Fruit fly (Drosophila melanogaster) whole organism, larva: Measurements from ENCODE around the gene Ube4B.

Source experiments
- noc ChIP-seq: fragments of 200-800 bp; sonication (Bioruptor generic); optimal IDR thresholded peaks from 3 replicates; lab custom pipeline; 2019; ENCODE audit warnings: missing biosample characterization, mild to moderate bottlenecking, missing genetic modification characterization, moderate library complexity

Ube4B gene

dm6 chr2L:13004059-13004870, 15.0 kb downstream of the Ube4B start, which contains the start of the genes Vha68-1 and mTor:
Vha68-1 (minus strand) TSS chr2L:13004107.
mTor (plus strand) TSS chr2L:13004480.
- no peak for TF ChIP-seq noc (tag; lab: Kevin White, UChicago)

- no peak for TF ChIP-seq noc (tag; lab: Kevin White, UChicago)
Measured at dm6 chr2L:13003659-13004058, 15.6 kb downstream of the Ube4B start.

dm6 chr2L:13000393-13001001, 18.7 kb downstream of the Ube4B start, which contains the start of gene Yip1d1:
Yip1d1 (minus strand) TSS chr2L:13000635.
- no peak for TF ChIP-seq noc (tag; lab: Kevin White, UChicago)

- TF ChIP-seq noc (tag; lab: Kevin White, UChicago): no peak
Measured at dm6 chr2L:12985043-12985442, 34.2 kb downstream of the Ube4B start.

- no peak for TF ChIP-seq noc (tag; lab: Kevin White, UChicago)
Measured at dm6 chr2L:12982107-12982506, 37.1 kb downstream of the Ube4B start.

dm6 chr2L:12978486-12978885, 40.7 kb downstream of the Ube4B start, which contains the start of gene Vha68-3:
Vha68-3 (plus strand) TSS chr2L:12978786.
- TF ChIP-seq noc (tag; lab: Kevin White, UChicago): no peak

- no peak for TF ChIP-seq noc (tag; lab: Kevin White, UChicago)
Measured at dm6 chr2L:12975367-12975655, 43.9 kb downstream of the Ube4B start.

- no peak for TF ChIP-seq noc (tag; lab: Kevin White, UChicago)
Measured at dm6 chr2L:12974562-12975366, 44.5 kb downstream of the Ube4B start.

dm6 chr2L:12974045-12974539, 45.1 kb downstream of the Ube4B start, which contains the start of gene Vha68-2:
Vha68-2 (plus strand) TSS chr2L:12974322.
- peak; percentile 16 for TF ChIP-seq noc (tag; lab: Kevin White, UChicago)

dm6 chr2L:12969569-12969968, 49.7 kb downstream of the Ube4B start:
- TF ChIP-seq noc (tag; lab: Kevin White, UChicago): no peak

dm6 chr2L:12966290-12966689, 52.9 kb downstream of the Ube4B start, which contains the start of gene CG16800:
CG16800 (plus strand) TSS chr2L:12966590.
- TF ChIP-seq noc (tag; lab: Kevin White, UChicago): no peak
